Worm (Caenorhabditis elegans): ENCODE results near the gene spp-16.

ce11 chrV:10942161-10942560, 41.1 kb upstream of the spp-16 start, which contains the start of gene zip-9:
- TF ChIP-seq ama-1 (optimal IDR thresholded peaks at IDR 0.05) (no peak), fos-1 (tag; optimal IDR thresholded peaks at IDR 0.05) (no peak), zag-1 (tag; optimal IDR thresholded peaks at IDR 0.05) (no peak), snpc-4 (tag; optimal IDR thresholded peaks at IDR 0.05) (no peak), lin-13 (GFP tag; optimal IDR thresholded peaks at IDR 0.05) (no peak), ceh-16 (tag; optimal IDR thresholded peaks at IDR 0.05) (no peak), nhr-12 (tag; optimal IDR thresholded peaks at IDR 0.05) (no peak)
